Fruit fly (Drosophila melanogaster) Kc167 (cell line): Measurements from ENCODE around the gene gish.

Experiments used
- Myc ChIP-seq: fragments of >200 bp; optimal IDR thresholded peaks from 2 replicates; lab custom pipeline; 2017; ENCODE audit warnings: missing external identifiers
- Sin3A ChIP-seq: fragments of >200 bp; optimal IDR thresholded peaks from 2 replicates; lab custom pipeline; 2018; ENCODE audit warnings: missing external identifiers
- h ChIP-seq: fragments of >200 bp; optimal IDR thresholded peaks from 3 replicates; lab custom pipeline; 2018; ENCODE audit warnings: missing external identifiers
- insv ChIP-seq: fragments of >200 bp; optimal IDR thresholded peaks from 3 replicates; lab custom pipeline; 2018; ENCODE audit warnings: missing external identifiers
- psq ChIP-seq: fragments of >200 bp; optimal IDR thresholded peaks from 2 replicates; lab custom pipeline; 2017; ENCODE audit warnings: missing external identifiers
- ttk ChIP-seq: sonication (Bioruptor generic); optimal IDR thresholded peaks from 2 replicates; lab custom pipeline; 2017; ENCODE audit warnings: missing external identifiers

gish gene

dm6 chr3R:16336327-16337052 is 64.2 kb downstream of the gish start:
- no peak for TF ChIP-seq h (lab: Kevin White, UChicago)
- TF ChIP-seq psq (lab: Kevin White, UChicago) = no peak
- no peak for TF ChIP-seq Sin3A
- no peak for TF ChIP-seq insv (lab: Kevin White, UChicago)
- TF ChIP-seq Myc (lab: Kevin White, UChicago) = no peak
- TF ChIP-seq ttk (lab: Kevin White, UChicago) = no peak

DNA sequence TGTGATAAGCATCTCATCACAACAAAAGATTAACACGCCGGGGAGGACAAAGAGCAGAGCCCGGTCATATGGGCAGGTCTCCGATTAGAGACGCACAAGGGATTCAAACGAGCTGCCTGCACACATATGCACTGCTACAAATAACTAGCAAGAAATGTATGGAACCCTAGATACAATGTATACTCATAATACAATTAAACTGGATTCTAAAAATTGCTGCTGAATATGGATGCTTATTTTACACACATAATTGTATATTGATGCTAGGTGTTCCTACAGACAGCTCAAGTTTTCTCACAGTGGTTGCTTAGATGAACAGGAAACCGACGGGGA is 64.8 kb downstream of the gish start:
- TF ChIP-seq Myc (lab: Kevin White, UChicago) (no peak), ttk (lab: Kevin White, UChicago) (no peak), Sin3A (no peak), psq (lab: Kevin White, UChicago) (no peak), h (lab: Kevin White, UChicago) (no peak), insv (lab: Kevin White, UChicago) (no peak)

dm6 chr3R:16337863-16338262 is 65.6 kb downstream of the gish start:
- TF ChIP-seq insv (lab: Kevin White, UChicago) (no peak), psq (lab: Kevin White, UChicago) (no peak), ttk (lab: Kevin White, UChicago) (no peak), Sin3A (no peak), Myc (lab: Kevin White, UChicago) (no peak), h (lab: Kevin White, UChicago) (no peak)

dm6 chr3R:16338342-16338741 is 66.1 kb downstream of the gish start:
- no peak for TF ChIP-seq h (lab: Kevin White, UChicago)
- no peak for TF ChIP-seq Sin3A
- no peak for TF ChIP-seq insv (lab: Kevin White, UChicago)
- no peak for TF ChIP-seq Myc (lab: Kevin White, UChicago)
- TF ChIP-seq ttk (lab: Kevin White, UChicago) = no peak
- no peak for TF ChIP-seq psq (lab: Kevin White, UChicago)

DNA sequence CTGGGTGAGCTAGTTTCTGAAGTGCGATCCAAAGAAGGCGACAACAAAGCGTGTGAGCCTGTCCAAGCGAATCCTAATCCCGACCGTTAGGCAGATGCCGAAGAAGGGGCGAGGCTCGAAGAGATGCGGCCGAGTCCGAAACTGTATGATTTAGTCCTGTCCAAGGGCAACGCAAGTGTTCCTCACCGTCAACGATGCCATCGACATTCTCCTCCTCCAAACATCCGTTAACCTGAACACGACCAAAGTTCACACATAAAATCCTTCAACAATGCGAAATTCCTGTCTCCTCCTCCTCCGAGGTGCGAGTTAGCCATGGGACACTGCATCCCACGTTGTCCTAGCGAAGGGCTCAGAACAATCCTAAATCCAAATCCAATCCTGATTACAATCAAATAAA is 67.2 kb downstream of the gish start, which contains the start of gene Sulf1:
Sulf1 (minus strand) TSS at position 101 of the 400 bp plus-strand sequence.
- TF ChIP-seq insv (lab: Kevin White, UChicago) = no peak
- no peak for TF ChIP-seq Sin3A
- TF ChIP-seq Myc (lab: Kevin White, UChicago) = no peak
- no peak for TF ChIP-seq h (lab: Kevin White, UChicago)
- TF ChIP-seq ttk (lab: Kevin White, UChicago) = no peak
- TF ChIP-seq psq (lab: Kevin White, UChicago) = no peak

dm6 chr3R:16340610-16341009 is 68.4 kb downstream of the gish start:
- TF ChIP-seq insv (lab: Kevin White, UChicago) = no peak
- TF ChIP-seq psq (lab: Kevin White, UChicago) = no peak
- no peak for TF ChIP-seq Sin3A
- TF ChIP-seq Myc (lab: Kevin White, UChicago) = no peak
- no peak for TF ChIP-seq h (lab: Kevin White, UChicago)
- no peak for TF ChIP-seq ttk (lab: Kevin White, UChicago)

DNA sequence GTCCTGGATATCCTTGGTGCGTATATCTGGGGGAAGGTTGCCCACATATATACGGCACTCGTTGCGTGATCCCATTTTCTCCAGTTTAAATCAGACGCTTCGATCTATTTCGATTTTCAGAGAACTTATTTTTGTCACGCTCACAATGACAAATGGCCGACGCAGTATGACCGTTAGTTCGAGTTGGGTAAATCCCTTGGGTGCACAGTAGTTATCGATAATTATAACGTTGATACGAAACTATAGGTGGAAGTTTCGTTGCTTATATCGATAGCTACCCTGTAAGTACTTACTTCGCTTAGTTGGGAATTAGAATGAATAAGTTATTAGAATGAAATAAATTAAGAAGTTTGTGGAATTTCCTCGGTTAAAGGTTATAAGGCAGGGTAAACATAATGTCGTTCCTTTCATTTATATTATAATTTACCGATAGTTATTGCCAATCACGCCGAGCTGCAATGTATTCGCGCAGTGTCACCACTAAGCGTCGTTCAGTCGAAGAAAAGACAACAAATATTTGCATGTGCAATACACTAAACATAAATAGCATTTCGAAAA is 69.6 kb downstream of the gish start, which contains the start of the genes SF2 and pad:
SF2 (minus strand) TSS at position 172 of the 558 bp plus-strand sequence.
pad (plus strand) TSS at position 502 of the 558 bp plus-strand sequence.
- TF ChIP-seq h (lab: Kevin White, UChicago) (no peak), Sin3A (no peak), insv (lab: Kevin White, UChicago) (no peak), Myc (lab: Kevin White, UChicago) (no peak), psq (lab: Kevin White, UChicago) (no peak), ttk (lab: Kevin White, UChicago) (no peak)

dm6 chr3R:16347626-16348264 is 75.5 kb downstream of the gish start:
- TF ChIP-seq h (lab: Kevin White, UChicago) = no peak
- no peak for TF ChIP-seq Sin3A
- TF ChIP-seq ttk (lab: Kevin White, UChicago) = no peak
- TF ChIP-seq insv (lab: Kevin White, UChicago) = no peak
- TF ChIP-seq Myc (lab: Kevin White, UChicago) = no peak
- TF ChIP-seq psq (lab: Kevin White, UChicago) = no peak

DNA sequence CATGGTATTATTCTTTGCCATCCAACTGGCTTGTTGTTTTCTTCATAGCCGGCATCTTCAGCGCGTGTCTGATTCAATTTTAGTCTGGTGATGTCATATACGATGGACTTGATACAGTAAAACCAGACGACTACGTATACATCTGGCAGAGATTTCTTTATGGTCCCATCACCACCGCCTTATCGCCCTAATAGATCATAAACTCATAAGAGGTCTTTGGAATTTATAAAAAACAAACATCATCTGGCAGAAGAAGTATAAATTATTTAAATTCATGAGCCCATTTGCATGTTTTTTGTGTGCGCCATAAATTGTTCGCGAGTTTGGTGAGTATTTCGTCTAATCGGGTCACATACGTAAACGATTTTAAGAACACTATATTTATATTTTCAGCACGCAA is 76.0 kb downstream of the gish start:
- no peak for TF ChIP-seq psq (lab: Kevin White, UChicago)
- TF ChIP-seq ttk (lab: Kevin White, UChicago) = no peak
- TF ChIP-seq Sin3A = no peak
- no peak for TF ChIP-seq Myc (lab: Kevin White, UChicago)
- TF ChIP-seq h (lab: Kevin White, UChicago) = no peak
- TF ChIP-seq insv (lab: Kevin White, UChicago) = no peak

DNA sequence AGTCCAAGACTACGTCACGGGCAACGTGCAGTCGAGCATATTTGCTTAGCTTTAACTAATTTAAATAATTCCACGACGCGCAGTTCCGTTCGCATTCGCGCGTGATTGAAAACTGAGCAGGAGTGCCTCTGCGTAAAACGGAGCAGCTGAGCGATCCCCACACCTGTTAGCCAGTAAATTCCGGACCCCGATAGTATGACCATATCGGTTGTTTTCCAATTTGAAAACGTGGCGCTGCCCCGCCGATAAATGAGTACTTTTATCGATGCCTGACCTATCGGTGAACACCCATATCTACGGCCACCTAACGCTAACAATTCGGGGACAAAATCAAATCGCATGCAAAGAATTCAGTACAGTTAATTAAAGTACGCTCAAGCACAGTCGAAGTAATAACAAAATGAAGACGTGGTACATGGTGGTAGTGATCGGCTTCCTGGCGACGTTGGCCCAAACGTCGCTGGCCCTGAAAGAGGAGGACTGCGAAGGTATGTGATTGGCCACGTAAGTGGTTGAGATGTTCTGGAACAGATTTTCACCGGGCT is 76.9 kb downstream of the gish start, which contains the start of the genes CG14879 and Manf:
CG14879 (minus strand) TSS at position 116 of the 545 bp plus-strand sequence.
Manf (plus strand) TSS at position 294 of the 545 bp plus-strand sequence.
- TF ChIP-seq Sin3A (no peak), Myc (lab: Kevin White, UChicago) (no peak), ttk (lab: Kevin White, UChicago) (no peak), psq (lab: Kevin White, UChicago) (no peak), h (lab: Kevin White, UChicago) (no peak), insv (lab: Kevin White, UChicago) (no peak)

DNA sequence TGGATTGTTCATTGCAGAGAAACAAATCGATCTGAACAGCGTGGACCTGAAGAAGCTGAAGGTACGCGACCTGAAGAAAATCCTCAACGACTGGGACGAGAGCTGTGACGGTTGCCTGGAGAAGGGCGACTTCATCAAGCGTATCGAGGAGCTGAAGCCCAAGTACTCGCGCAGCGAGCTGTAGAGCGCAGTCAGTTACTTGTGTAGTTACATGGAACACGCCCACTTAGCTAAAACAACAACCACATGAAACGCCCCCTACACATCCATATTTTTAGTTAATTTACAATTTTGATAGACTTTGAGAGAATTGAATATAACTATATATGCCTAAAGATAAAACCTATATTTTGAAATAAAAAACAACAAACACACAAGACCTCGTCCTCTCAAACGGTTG is 78.1 kb downstream of the gish start:
- no peak for TF ChIP-seq psq (lab: Kevin White, UChicago)
- no peak for TF ChIP-seq insv (lab: Kevin White, UChicago)
- TF ChIP-seq Sin3A = no peak
- no peak for TF ChIP-seq Myc (lab: Kevin White, UChicago)
- TF ChIP-seq ttk (lab: Kevin White, UChicago) = no peak
- TF ChIP-seq h (lab: Kevin White, UChicago) = no peak
